Worm (Caenorhabditis elegans) whole organism, L3 larva: ENCODE data around the gene F59B2.8.

Experiments
- R02D3.7 ChIP-seq: fragments of 150-350 bp; optimal IDR thresholded peaks from 2 replicates; lab custom pipeline; 2014; ENCODE audit warnings: missing biosample characterization, missing genetic modification characterization
- ZK546.5 ChIP-seq: sonication (generic microtip); optimal IDR thresholded peaks from 2 replicates; lab custom pipeline; 2017; ENCODE audit warnings: missing biosample characterization, missing genetic modification characterization
- aly-2 ChIP-seq: fragments of 150-350 bp; optimal IDR thresholded peaks from 2 replicates; lab custom pipeline; 2014; ENCODE audit warnings: missing biosample characterization, missing genetic modification characterization
- ama-1 ChIP-seq: fragments of 150-350 bp; optimal IDR thresholded peaks from 2 replicates; lab custom pipeline; 2018
- ceh-28 ChIP-seq: fragments of 150-350 bp; optimal IDR thresholded peaks from 2 replicates; lab custom pipeline; 2014; ENCODE audit warnings: missing biosample characterization, missing genetic modification reagents, missing genetic modification characterization
- daf-12 ChIP-seq: fragments of 150-350 bp; optimal IDR thresholded peaks from 2 replicates; lab custom pipeline; 2014; ENCODE audit warnings: missing biosample characterization, missing genetic modification reagents, missing genetic modification characterization
- egl-27 ChIP-seq: sonication (generic microtip); optimal IDR thresholded peaks from 4 replicates; lab custom pipeline; 2017; ENCODE audit warnings: missing biosample characterization, missing genetic modification reagents, missing genetic modification characterization
- egl-5 ChIP-seq: fragments of 150-350 bp; optimal IDR thresholded peaks from 2 replicates; lab custom pipeline; 2017; ENCODE audit warnings: missing biosample characterization, missing genetic modification reagents, missing genetic modification characterization, inconsistent platforms
- elt-1 ChIP-seq: fragments of 150-350 bp; optimal IDR thresholded peaks from 2 replicates; lab custom pipeline; 2014; ENCODE audit warnings: missing biosample characterization, missing genetic modification characterization
- elt-2 ChIP-seq: sonication (generic microtip); optimal IDR thresholded peaks from 2 replicates; lab custom pipeline; 2016; ENCODE audit warnings: missing genetic modification reagents, mild to moderate bottlenecking, missing genetic modification characterization, missing compliant biosample characterization
- elt-3 ChIP-seq, 3 experiments: fragments of 150-350 bp in 1 of 3; sonication (generic microtip) in 2 of 3; optimal IDR thresholded peaks; 2 replicates in 2 of 3; 4 replicates in 1 of 3; lab custom pipeline; 2014 to 2017; ENCODE audit warnings: missing biosample characterization in 3 of 3, missing genetic modification characterization in 3 of 3
- eor-1 ChIP-seq, 2 experiments: fragments of 150-350 bp; optimal IDR thresholded peaks; 2 replicates each; lab custom pipeline; 2014 to 2018; ENCODE audit warnings: missing biosample characterization in 2 of 2, missing genetic modification characterization in 2 of 2
- fkh-10 ChIP-seq: sonication (generic microtip); optimal IDR thresholded peaks from 2 replicates; lab custom pipeline; 2017; ENCODE audit warnings: missing biosample characterization, missing genetic modification reagents, missing genetic modification characterization
- fkh-2 ChIP-seq: fragments of 150-350 bp; optimal IDR thresholded peaks from 2 replicates; lab custom pipeline; 2014; ENCODE audit warnings: missing biosample characterization, missing genetic modification reagents, missing genetic modification characterization
- fos-1 ChIP-seq: fragments of 150-350 bp; optimal IDR thresholded peaks from 2 replicates; lab custom pipeline; 2014; ENCODE audit warnings: missing biosample characterization, missing genetic modification characterization
- hmg-11 ChIP-seq: sonication (generic microtip); optimal IDR thresholded peaks from 2 replicates; lab custom pipeline; 2016; ENCODE audit warnings: missing genetic modification characterization, missing compliant biosample characterization
- lin-15B ChIP-seq: fragments of 150-350 bp; optimal IDR thresholded peaks from 2 replicates; lab custom pipeline; 2014; ENCODE audit warnings: missing biosample characterization, missing genetic modification characterization
- lin-39 ChIP-seq: fragments of 150-350 bp; optimal IDR thresholded peaks from 2 replicates; lab custom pipeline; 2018; ENCODE audit warnings: missing biosample characterization, missing genetic modification reagents, missing genetic modification characterization
- lsy-12 ChIP-seq: sonication (generic microtip); optimal IDR thresholded peaks from 2 replicates; lab custom pipeline; 2016; ENCODE audit warnings: mild to moderate bottlenecking, missing genetic modification characterization, missing compliant biosample characterization
- mdl-1 ChIP-seq: fragments of 150-350 bp; optimal IDR thresholded peaks from 2 replicates; lab custom pipeline; 2014; ENCODE audit warnings: missing biosample characterization, missing genetic modification characterization
- mml-1 ChIP-seq: fragments of 150-350 bp; sonication (generic microtip); optimal IDR thresholded peaks from 3 replicates; lab custom pipeline; 2014; ENCODE audit warnings: missing biosample characterization, missing genetic modification characterization
- nfya-1 ChIP-seq: sonication (generic microtip); optimal IDR thresholded peaks from 2 replicates; lab custom pipeline; 2017; ENCODE audit warnings: missing genetic modification characterization, mild to moderate bottlenecking, missing compliant biosample characterization, antibody characterized with exemption, moderate library complexity; ENCODE audit not compliant: insufficient read depth
- nhr-11 ChIP-seq: fragments of 150-350 bp; optimal IDR thresholded peaks from 2 replicates; lab custom pipeline; 2014; ENCODE audit warnings: missing biosample characterization, missing genetic modification characterization
- nhr-12 ChIP-seq: fragments of 150-350 bp; optimal IDR thresholded peaks from 2 replicates; lab custom pipeline; 2014; ENCODE audit warnings: missing biosample characterization, missing genetic modification characterization
- nhr-23 ChIP-seq: fragments of 150-350 bp; optimal IDR thresholded peaks from 2 replicates; lab custom pipeline; 2014; ENCODE audit warnings: missing biosample characterization, missing genetic modification reagents, missing genetic modification characterization
- nhr-237 ChIP-seq: fragments of 150-350 bp; optimal IDR thresholded peaks from 2 replicates; lab custom pipeline; 2014; ENCODE audit warnings: missing biosample characterization, missing genetic modification characterization
- nhr-28 ChIP-seq: fragments of 150-350 bp; optimal IDR thresholded peaks from 2 replicates; lab custom pipeline; 2014; ENCODE audit warnings: missing biosample characterization, missing genetic modification characterization
- nhr-43 ChIP-seq: sonication (generic microtip); optimal IDR thresholded peaks from 2 replicates; lab custom pipeline; 2016; ENCODE audit warnings: mild to moderate bottlenecking, missing genetic modification characterization, missing compliant biosample characterization; ENCODE audit not compliant: poor library complexity, severe bottlenecking
- nhr-67 ChIP-seq: fragments of 150-350 bp; optimal IDR thresholded peaks from 2 replicates; lab custom pipeline; 2014; ENCODE audit warnings: missing biosample characterization, missing genetic modification characterization
- nhr-76 ChIP-seq: fragments of 150-350 bp; sonication (generic microtip); optimal IDR thresholded peaks from 5 replicates; lab custom pipeline; 2014; ENCODE audit warnings: missing biosample characterization, missing genetic modification characterization
- nhr-77 ChIP-seq: fragments of 150-350 bp; optimal IDR thresholded peaks from 2 replicates; lab custom pipeline; 2014; ENCODE audit warnings: missing biosample characterization, missing genetic modification characterization
- pha-4 ChIP-seq: fragments of 150-350 bp; optimal IDR thresholded peaks from 2 replicates; lab custom pipeline; 2014; ENCODE audit warnings: missing biosample characterization, missing genetic modification reagents, missing genetic modification characterization
- pqm-1 ChIP-seq: fragments of 150-350 bp; optimal IDR thresholded peaks from 2 replicates; lab custom pipeline; 2017; ENCODE audit warnings: missing biosample characterization, missing genetic modification characterization, inconsistent platforms
- sea-2 ChIP-seq: fragments of 150-350 bp; sonication (generic microtip); optimal IDR thresholded peaks from 4 replicates; lab custom pipeline; 2014; ENCODE audit warnings: missing biosample characterization, missing genetic modification reagents, missing genetic modification characterization
- skn-1 ChIP-seq: fragments of 150-350 bp; optimal IDR thresholded peaks from 2 replicates; lab custom pipeline; 2014; ENCODE audit warnings: missing biosample characterization, missing genetic modification characterization
- snpc-4 ChIP-seq: fragments of 150-350 bp; optimal IDR thresholded peaks from 2 replicates; lab custom pipeline; 2014; ENCODE audit warnings: missing biosample characterization, missing genetic modification characterization
- unc-39 ChIP-seq: sonication (generic microtip); optimal IDR thresholded peaks from 4 replicates; lab custom pipeline; 2017; ENCODE audit warnings: missing biosample characterization, missing genetic modification characterization
- zag-1 ChIP-seq: fragments of 150-350 bp; optimal IDR thresholded peaks from 2 replicates; lab custom pipeline; 2014; ENCODE audit warnings: missing biosample characterization, missing genetic modification characterization
- ztf-11 ChIP-seq: fragments of 150-350 bp; optimal IDR thresholded peaks from 2 replicates; lab custom pipeline; 2014; ENCODE audit warnings: missing biosample characterization, missing genetic modification characterization
- ztf-4 ChIP-seq: fragments of 150-350 bp; optimal IDR thresholded peaks from 2 replicates; lab custom pipeline; 2014; ENCODE audit warnings: missing biosample characterization, missing genetic modification characterization

F59B2.8 gene

ce11 chrIII:9022535-9022934 lies 12.5 kb upstream of the F59B2.8 start, which contains the start of gene F59B2.14:
Gene F59B2.14, minus strand, starts transcription at chrIII:9022635.
- TF ChIP-seq elt-3 (tag; optimal IDR thresholded peaks at IDR 0.05; lab: Kevin White, UChicago) (no peak), ZK546.5 (tag; lab: Kevin White, UChicago) (no peak), daf-12 (tag; lab: Kevin White, UChicago) (no peak), lin-15B (tag; lab: Kevin White, UChicago) (no peak), nhr-11 (tag; lab: Kevin White, UChicago) (no peak), egl-27 (no peak), egl-5 (tag; lab: Kevin White, UChicago) (no peak), mdl-1 (no peak), pqm-1 (tag; lab: Kevin White, UChicago) (no peak), unc-39 (tag; lab: Kevin White, UChicago) (no peak), ztf-11 (no peak), elt-2 (tag; lab: Kevin White, UChicago) (no peak)
- TF ChIP-seq, all 47 proteins: peak for 0

ce11 chrIII:9017181-9017651 lies 7.2 kb upstream of the F59B2.8 start, which contains the start of gene F59B2.12:
Gene F59B2.12, plus strand, starts transcription at chrIII:9017601.
- TF ChIP-seq nhr-43 (no peak), lin-39 (tag; lab: Kevin White, UChicago) (no peak), R02D3.7 (tag; lab: Kevin White, UChicago) (no peak), nhr-77 (tag; lab: Kevin White, UChicago) (no peak), egl-27 (no peak), nhr-76 (no peak), ztf-4 (tag; lab: Kevin White, UChicago) (no peak), sea-2 (GFP tag; lab: Kevin White, UChicago) (no peak), skn-1 (no peak), nhr-67 (no peak), elt-3 (tag; optimal IDR thresholded peaks at IDR 0.05; lab: Kevin White, UChicago) (no peak), ceh-28 (no peak), nhr-23 (tag; lab: Kevin White, UChicago) (no peak), elt-1 (tag; lab: Kevin White, UChicago) (no peak), snpc-4 (tag; lab: Kevin White, UChicago) (no peak), ama-1 (lab: Kevin White, UChicago) (no peak), hmg-11 (tag; lab: Kevin White, UChicago) (no peak), nhr-28 (tag; lab: Kevin White, UChicago) (no peak), aly-2 (no peak)
- TF ChIP-seq, all 47 proteins: peak for 0

DNA sequence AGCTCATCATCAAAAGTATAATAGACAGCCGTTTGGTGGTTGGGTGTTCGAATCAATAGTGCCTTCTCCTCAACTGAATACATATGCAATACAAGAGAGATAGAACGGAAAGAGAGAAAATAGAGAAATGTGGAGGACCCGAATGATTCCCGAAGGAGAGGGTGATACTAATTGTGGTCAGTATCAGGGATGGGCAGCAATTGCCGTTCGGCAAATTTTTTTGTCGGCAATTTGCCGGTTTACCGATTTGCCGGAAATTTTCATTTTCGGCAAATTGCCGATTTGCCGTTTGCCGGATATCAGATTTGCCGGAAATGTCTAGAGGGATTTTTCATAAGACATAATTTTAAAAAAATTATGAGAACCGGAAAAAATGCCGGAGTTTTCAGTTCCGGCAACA lies 2.3 kb upstream of the F59B2.8 start, which contains the start of gene F59B2.9:
TSS of gene F59B2.9 (minus strand) at position 101 of the 400 bp plus-strand sequence.
- TF ChIP-seq eor-1 (tag; optimal IDR thresholded peaks at IDR 0.05; lab: Kevin White, UChicago) = no peak
- TF ChIP-seq mml-1 (tag; lab: Kevin White, UChicago) = no peak
- TF ChIP-seq nhr-23 (tag; lab: Kevin White, UChicago) = no peak
- no peak for TF ChIP-seq skn-1
- no peak for TF ChIP-seq ztf-11
- TF ChIP-seq nhr-11 (tag; lab: Kevin White, UChicago) = no peak
- no peak for TF ChIP-seq ama-1 (lab: Kevin White, UChicago)
- TF ChIP-seq pha-4 (tag; lab: Kevin White, UChicago) = no peak
- no peak for TF ChIP-seq fkh-2 (tag; lab: Kevin White, UChicago)

DNA sequence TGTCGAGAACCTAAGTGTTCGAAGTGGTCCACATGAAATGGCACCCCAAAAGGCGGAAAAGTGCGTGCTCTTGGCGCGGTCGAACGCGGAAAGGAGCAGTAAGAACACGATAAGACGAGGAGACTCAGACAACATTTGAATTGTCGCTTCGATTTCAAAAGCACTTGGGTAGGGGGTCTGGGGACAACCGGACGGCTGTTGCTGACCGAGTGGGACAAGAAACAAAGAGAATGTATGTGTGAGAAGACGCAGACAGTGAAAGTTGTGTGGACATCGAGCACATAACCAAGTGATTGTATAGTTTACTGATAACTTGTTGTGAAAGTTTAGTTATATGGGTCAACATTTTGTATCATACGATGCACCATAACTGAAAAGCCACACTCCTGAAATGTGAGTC lies 2.8 kb downstream of the F59B2.8 start:
- TF ChIP-seq lin-39 (tag; lab: Kevin White, UChicago) = peak; percentile 39
- TF ChIP-seq R02D3.7 (tag; lab: Kevin White, UChicago) = no peak
- TF ChIP-seq ztf-4 (tag; lab: Kevin White, UChicago) = no peak
- no peak for TF ChIP-seq egl-27
- TF ChIP-seq fkh-2 (tag; lab: Kevin White, UChicago) = no peak
- peak; percentile 61 for TF ChIP-seq elt-2 (tag; lab: Kevin White, UChicago)
- no peak for TF ChIP-seq lsy-12
- TF ChIP-seq nhr-12 = no peak
- peak; percentile 27 for TF ChIP-seq egl-5 (tag; lab: Kevin White, UChicago)
- peak; percentile 53 for TF ChIP-seq pqm-1 (tag; lab: Kevin White, UChicago)
- no peak for TF ChIP-seq daf-12 (tag; lab: Kevin White, UChicago)
- no peak for TF ChIP-seq fkh-10
- no peak for TF ChIP-seq nhr-237
- TF ChIP-seq fos-1 (tag; lab: Kevin White, UChicago) = no peak
- peak; percentile 70 for TF ChIP-seq pha-4 (tag; lab: Kevin White, UChicago)
- TF ChIP-seq nhr-11 (tag; lab: Kevin White, UChicago) = no peak
- TF ChIP-seq zag-1 (tag; lab: Kevin White, UChicago) = no peak
- peak; percentile 12 for TF ChIP-seq nfya-1 (tag; lab: Kevin White, UChicago)
- TF ChIP-seq, all 47 proteins: peak for 6
